Fruit fly (Drosophila melanogaster): ENCODE measurements around the gene CG3618.

The CG3618 gene

DNA sequence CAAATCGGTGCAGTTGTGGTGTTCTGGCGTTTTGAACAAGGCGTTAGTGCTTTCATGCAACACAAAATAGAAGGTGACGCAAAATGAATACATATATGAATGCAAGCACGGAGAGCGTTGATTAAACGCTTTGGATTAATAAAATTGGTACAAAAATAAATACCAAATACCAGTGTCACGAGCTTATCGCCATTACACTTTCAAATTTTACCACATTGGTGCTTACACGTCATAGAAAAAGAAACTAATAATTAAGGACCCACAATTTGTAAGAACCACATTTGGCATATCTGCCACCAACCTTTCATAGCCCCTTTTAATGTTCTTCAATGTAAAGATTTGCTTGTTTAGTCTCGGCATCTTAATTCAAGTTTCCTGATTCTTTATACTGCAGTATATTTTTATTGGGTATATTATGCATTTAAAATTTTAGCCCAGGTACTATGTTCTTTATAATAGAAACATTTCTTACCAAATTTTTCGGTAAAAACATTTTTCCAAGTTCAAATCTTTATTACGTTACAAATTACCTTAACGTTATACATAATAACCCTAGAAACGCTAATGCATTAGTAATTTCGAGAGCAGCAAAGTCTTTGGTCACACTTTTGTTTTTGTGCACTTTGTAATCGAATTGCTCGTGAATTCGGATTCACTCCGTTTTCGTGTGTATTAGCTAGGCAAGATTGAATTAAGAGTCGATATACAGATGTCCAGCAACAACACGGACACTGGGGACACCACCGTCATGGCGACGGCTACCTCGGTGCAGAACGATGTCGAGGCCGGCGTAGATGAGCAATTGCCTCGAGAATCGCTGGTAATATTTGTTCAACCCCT is 37.4 kb downstream of the CG3618 start, which contains the start of the genes Pex16 and Pex14 (continued):
- TF ChIP-seq nmo (GFP tag; optimal IDR thresholded peaks at IDR 0.05): peak; percentile 69
- TF ChIP-seq CG14965 (GFP tag; optimal IDR thresholded peaks at IDR 0.05; ENCODE audit: borderline replicate concordance): no peak
- no peak for TF ChIP-seq Hey (tag; optimal IDR thresholded peaks at IDR 0.05)
- TF ChIP-seq Lhr (GFP tag; optimal IDR thresholded peaks at IDR 0.05): peak; percentile 28
- TF ChIP-seq CG32532 (GFP tag; IDR thresholded peaks at IDR 0.05): peak; percentile 82
- TF ChIP-seq oc (tag; optimal IDR thresholded peaks at IDR 0.05): no peak
- TF ChIP-seq Oli (tag; optimal IDR thresholded peaks at IDR 0.05): peak; percentile 59
- peak; percentile 96 for TF ChIP-seq sens (GFP tag)
- TF ChIP-seq Side (GFP tag; optimal IDR thresholded peaks at IDR 0.05): peak; percentile 68
- peak; percentile 37 for TF ChIP-seq ara (GFP tag; IDR thresholded peaks at IDR 0.05)
- peak; percentile 71 for TF ChIP-seq H2.0 (GFP tag; IDR thresholded peaks at IDR 0.05)
- peak; percentile 76 for TF ChIP-seq NFAT (GFP tag; IDR thresholded peaks at IDR 0.05)
- no peak for TF ChIP-seq sim (GFP tag; IDR thresholded peaks at IDR 0.05)
- TF ChIP-seq CG4424 (GFP tag; optimal IDR thresholded peaks at IDR 0.05): peak; percentile 71
- peak; percentile 60 for TF ChIP-seq Fer3 (tag; optimal IDR thresholded peaks at IDR 0.05)
- no peak for TF ChIP-seq ac (GFP tag; optimal IDR thresholded peaks at IDR 0.05)
- peak; percentile 71 for TF ChIP-seq klu (GFP tag; IDR thresholded peaks at IDR 0.05)
- peak; percentile 52 for TF ChIP-seq CG1647 (GFP tag; optimal IDR thresholded peaks at IDR 0.05)
- no peak for TF ChIP-seq Neu2 (GFP tag; optimal IDR thresholded peaks at IDR 0.05; ENCODE audit: borderline replicate concordance)
- TF ChIP-seq CG17612 (GFP tag; IDR thresholded peaks at IDR 0.05): no peak
- peak; percentile 48 to 84 for TF ChIP-seq chif (GFP tag; optimal IDR thresholded peaks at IDR 0.05)
- TF ChIP-seq Xrp1 (GFP tag; IDR thresholded peaks at IDR 0.05): peak; percentile 69
- peak; percentile 79 for TF ChIP-seq Abd-B (GFP tag; optimal IDR thresholded peaks at IDR 0.05)
- no peak for TF ChIP-seq CG15479 (GFP tag; optimal IDR thresholded peaks at IDR 0.05)
- peak; percentile 70 for TF ChIP-seq CG13424 (tag; optimal IDR thresholded peaks at IDR 0.05)
- TF ChIP-seq CG3726 (GFP tag; IDR thresholded peaks at IDR 0.05): peak; percentile 66; the same call in 1 of the 3 replicates
- no peak for TF ChIP-seq CG7928 (GFP tag; optimal IDR thresholded peaks at IDR 0.05)
- no peak for TF ChIP-seq CG16779 (GFP tag; IDR thresholded peaks at IDR 0.05)
- TF ChIP-seq pb (GFP tag; optimal IDR thresholded peaks at IDR 0.05): peak; percentile 33
- TF ChIP-seq seq (GFP tag; IDR thresholded peaks at IDR 0.05): 0 out of 2 replicates have a peak, but pooled peaks have one; percentile 10
- no peak for TF ChIP-seq CG7963 (GFP tag; IDR thresholded peaks at IDR 0.05; ENCODE audit: partially characterized antibody)
- no peak for TF ChIP-seq mld (GFP tag; IDR thresholded peaks at IDR 0.05; ENCODE audit: partially characterized antibody)
- peak in 1 of 2 experiments; percentile 54 for TF ChIP-seq bsh (GFP tag; optimal IDR thresholded peaks at IDR 0.05)
- no peak for TF ChIP-seq fd102C (GFP tag; optimal IDR thresholded peaks at IDR 0.05)
- TF ChIP-seq CG4360 (GFP tag; IDR thresholded peaks at IDR 0.05): no peak
- TF ChIP-seq vvl (GFP tag; IDR thresholded peaks at IDR 0.05): peak; percentile 78; the same call in 1 of the 2 replicates
- TF ChIP-seq CG6813 (GFP tag; optimal IDR thresholded peaks at IDR 0.05): no peak
- peak; percentile 66; the same call in 1 of the 3 replicates for TF ChIP-seq so (GFP tag; IDR thresholded peaks at IDR 0.05)
- TF ChIP-seq sisA (GFP tag; IDR thresholded peaks at IDR 0.05): peak; percentile 78
- peak; percentile 79 for TF ChIP-seq CG12391 (tag; optimal IDR thresholded peaks at IDR 0.05)
- peak; percentile 73 for TF ChIP-seq CG11247 (GFP tag; IDR thresholded peaks at IDR 0.05)
- peak; percentile 46 for TF ChIP-seq CG18599 (GFP tag; optimal IDR thresholded peaks at IDR 0.05)
- TF ChIP-seq CG12155 (GFP tag; optimal IDR thresholded peaks at IDR 0.05): peak; percentile 74
- peak; percentile 38 for TF ChIP-seq CG10274 (GFP tag; optimal IDR thresholded peaks at IDR 0.05)
- TF ChIP-seq pzg (GFP tag; optimal IDR thresholded peaks at IDR 0.05): peak; percentile 56
- peak; percentile 80 for TF ChIP-seq phol (tag; optimal IDR thresholded peaks at IDR 0.05)
- TF ChIP-seq CG2889 (GFP tag; IDR thresholded peaks at IDR 0.05): peak; percentile 81
- TF ChIP-seq unc-4 (GFP tag; IDR thresholded peaks at IDR 0.05; ENCODE audit: partially characterized antibody): 0 out of 2 replicates have a peak, but pooled peaks have one; percentile 13

Measured in whole organism, embryonic.